Fruit fly (Drosophila melanogaster) whole organism, embryonic: ENCODE results near the gene Hip14.

Experiments
- Abd-B ChIP-seq: fragments of 200-800 bp; sonication (Bioruptor generic); optimal IDR thresholded peaks from 2 replicates; lab custom pipeline; 2018; ENCODE audit warnings: missing biosample characterization, mild to moderate bottlenecking, missing genetic modification characterization, moderate library complexity
- Adf1 ChIP-seq: fragments of 200-800 bp; sonication (Bioruptor generic); IDR thresholded peaks from 2 replicates; pipeline ENCODE4 v1.3.6; 2022; ENCODE audit warnings: missing biosample characterization, missing genetic modification characterization
- Asciz ChIP-seq: fragments of 200-800 bp; sonication (Bioruptor generic); optimal IDR thresholded peaks from 2 replicates; lab custom pipeline; 2017; ENCODE audit warnings: missing biosample characterization, mild to moderate bottlenecking, missing genetic modification characterization, missing genetic modification reagents
- B-H2 ChIP-seq: fragments of 200-800 bp; sonication (Bioruptor generic); optimal IDR thresholded peaks from 2 replicates; lab custom pipeline; 2018; ENCODE audit warnings: missing biosample characterization, mild to moderate bottlenecking, missing genetic modification characterization
- BEAF-32 ChIP-seq: fragments of 200-800 bp; sonication (Bioruptor generic); optimal IDR thresholded peaks from 3 replicates; lab custom pipeline; 2017; ENCODE audit warnings: missing biosample characterization, missing genetic modification characterization, mild to moderate bottlenecking, moderate library complexity, missing genetic modification reagents
- CG10959 ChIP-seq: fragments of 200-800 bp; sonication (Bioruptor generic); IDR thresholded peaks from 2 replicates; pipeline ENCODE4 v1.3.6; 2022; ENCODE audit warnings: missing biosample characterization, missing genetic modification characterization
- CG13123 ChIP-seq: fragments of 200-800 bp; sonication (Bioruptor generic); optimal IDR thresholded peaks from 2 replicates; lab custom pipeline; 2016; ENCODE audit warnings: missing biosample characterization, missing genetic modification characterization
- CG14441 ChIP-seq: fragments of 200-800 bp; sonication (Bioruptor generic); IDR thresholded peaks from 2 replicates; pipeline ENCODE4 v1.3.6; 2022; ENCODE audit warnings: missing biosample characterization, missing genetic modification characterization
- CG14667 ChIP-seq: fragments of 200-800 bp; sonication (Bioruptor generic); IDR thresholded peaks from 2 replicates; pipeline ENCODE4 v1.3.6; 2022; ENCODE audit warnings: missing biosample characterization, missing genetic modification characterization
- CG15479 ChIP-seq: fragments of 200-800 bp; sonication (Bioruptor generic); optimal IDR thresholded peaks from 3 replicates; lab custom pipeline; 2019; ENCODE audit warnings: missing biosample characterization, mild to moderate bottlenecking, missing genetic modification characterization, moderate library complexity
- CG16815 ChIP-seq: fragments of 200-800 bp; sonication (Bioruptor generic); optimal IDR thresholded peaks from 3 replicates; lab custom pipeline; 2017; ENCODE audit warnings: missing biosample characterization, mild to moderate bottlenecking, missing genetic modification characterization
- CG17361 ChIP-seq: fragments of 200-800 bp; sonication (Bioruptor generic); IDR thresholded peaks from 3 replicates; pipeline ENCODE4 v1.3.6; 2022; ENCODE audit warnings: missing biosample characterization, missing genetic modification characterization
- CG17802 ChIP-seq: fragments of 200-800 bp; sonication (Bioruptor generic); optimal IDR thresholded peaks from 2 replicates; lab custom pipeline; 2018; ENCODE audit warnings: missing biosample characterization, mild to moderate bottlenecking, missing genetic modification characterization, moderate library complexity
- CG18262 ChIP-seq: fragments of 200-800 bp; optimal IDR thresholded peaks from 3 replicates; lab custom pipeline; 2019; ENCODE audit warnings: missing biosample characterization, mild to moderate bottlenecking, missing genetic modification characterization, moderate library complexity
- CG2129 ChIP-seq: fragments of 200-800 bp; sonication (Bioruptor generic); IDR thresholded peaks from 2 replicates; pipeline ENCODE4 v1.3.6; 2022; ENCODE audit warnings: missing biosample characterization, missing genetic modification characterization; ENCODE audit not compliant: partially characterized antibody
- CG6813 ChIP-seq: fragments of 200-800 bp; sonication (Bioruptor generic); optimal IDR thresholded peaks from 2 replicates; lab custom pipeline; 2017; ENCODE audit warnings: missing biosample characterization, missing genetic modification characterization, mild to moderate bottlenecking, moderate library complexity, missing genetic modification reagents
- CG7556 ChIP-seq: fragments of 200-800 bp; sonication (Bioruptor generic); optimal IDR thresholded peaks from 2 replicates; lab custom pipeline; 2017; ENCODE audit warnings: missing biosample characterization, mild to moderate bottlenecking, missing genetic modification characterization
- CG7839 ChIP-seq: fragments of 200-800 bp; sonication (Bioruptor generic); optimal IDR thresholded peaks from 3 replicates; lab custom pipeline; 2018; ENCODE audit warnings: missing biosample characterization, mild to moderate bottlenecking, missing genetic modification characterization, moderate library complexity
- CG9817 ChIP-seq: fragments of 200-800 bp; sonication (Bioruptor generic); optimal IDR thresholded peaks from 2 replicates; lab custom pipeline; 2018; ENCODE audit warnings: missing biosample characterization, mild to moderate bottlenecking, missing genetic modification characterization, moderate library complexity
- CkIIα-i1 ChIP-seq: fragments of 200-800 bp; sonication (Bioruptor generic); IDR thresholded peaks from 2 replicates; pipeline ENCODE4 v1.3.6; 2022; ENCODE audit warnings: missing biosample characterization, missing genetic modification characterization
- Gug ChIP-seq: fragments of 200-800 bp; sonication (Bioruptor generic); IDR thresholded peaks from 4 replicates; pipeline ENCODE4 v1.3.6; 2022; ENCODE audit warnings: missing biosample characterization, missing genetic modification characterization
- HHEX ChIP-seq: fragments of 200-800 bp; sonication (Bioruptor generic); optimal IDR thresholded peaks from 3 replicates; lab custom pipeline; 2017; ENCODE audit warnings: missing biosample characterization, mild to moderate bottlenecking, missing genetic modification characterization, missing genetic modification reagents
- Hey ChIP-seq: fragments of 200-800 bp; sonication (Bioruptor generic); optimal IDR thresholded peaks from 3 replicates; lab custom pipeline; 2018; ENCODE audit warnings: missing biosample characterization, mild to moderate bottlenecking, missing genetic modification characterization
- Hmr ChIP-seq: fragments of 200-800 bp; sonication (Bioruptor generic); optimal IDR thresholded peaks from 3 replicates; lab custom pipeline; 2017; ENCODE audit warnings: mild to moderate bottlenecking, missing biosample characterization, missing genetic modification reagents, missing genetic modification characterization
- Hsf ChIP-seq: fragments of 200-800 bp; sonication (Bioruptor generic); optimal IDR thresholded peaks from 3 replicates; lab custom pipeline; 2016; ENCODE audit warnings: missing biosample characterization, missing genetic modification characterization
- Lhr ChIP-seq: fragments of 200-800 bp; sonication (Bioruptor generic); optimal IDR thresholded peaks from 3 replicates; lab custom pipeline; 2017; ENCODE audit warnings: mild to moderate bottlenecking, missing biosample characterization, missing genetic modification reagents, missing genetic modification characterization
- NC2α ChIP-seq: fragments of 200-800 bp; sonication (Bioruptor generic); optimal IDR thresholded peaks from 2 replicates; lab custom pipeline; 2016; ENCODE audit warnings: missing biosample characterization, missing genetic modification characterization
- Rx ChIP-seq: fragments of 200-800 bp; sonication (Bioruptor generic); IDR thresholded peaks from 2 replicates; pipeline ENCODE4 v1.3.6; 2022; ENCODE audit warnings: missing biosample characterization, missing genetic modification characterization
- Six4 ChIP-seq: fragments of 200-800 bp; sonication (Bioruptor generic); optimal IDR thresholded peaks from 2 replicates; lab custom pipeline; 2016; ENCODE audit warnings: missing biosample characterization, missing genetic modification characterization
- Taf1 ChIP-seq: fragments of 200-800 bp; sonication (Bioruptor generic); IDR thresholded peaks from 2 replicates; pipeline ENCODE4 v1.3.6; 2022; ENCODE audit warnings: missing biosample characterization, missing genetic modification characterization
- ab ChIP-seq: fragments of 200-800 bp; sonication (Bioruptor generic); optimal IDR thresholded peaks from 2 replicates; lab custom pipeline; 2016; ENCODE audit warnings: missing biosample characterization, missing genetic modification characterization
- cg ChIP-seq: fragments of 200-800 bp; sonication (Bioruptor generic); optimal IDR thresholded peaks from 3 replicates; lab custom pipeline; 2019; ENCODE audit warnings: missing biosample characterization, mild to moderate bottlenecking, missing genetic modification characterization, moderate library complexity
- cwo ChIP-seq: fragments of 200-800 bp; sonication (Bioruptor generic); optimal IDR thresholded peaks from 3 replicates; lab custom pipeline; 2017; ENCODE audit warnings: missing biosample characterization, missing genetic modification characterization, mild to moderate bottlenecking, moderate library complexity, missing genetic modification reagents
- danr ChIP-seq: fragments of 200-800 bp; sonication (Bioruptor generic); IDR thresholded peaks from 2 replicates; pipeline ENCODE4 v1.3.6; 2022; ENCODE audit warnings: missing biosample characterization, missing genetic modification characterization
- dati ChIP-seq: fragments of 200-800 bp; sonication (Bioruptor generic); IDR thresholded peaks from 2 replicates; pipeline ENCODE4 v1.3.6; 2022; ENCODE audit warnings: missing biosample characterization, missing genetic modification characterization
- dm ChIP-seq: fragments of 200-800 bp; sonication (Bioruptor generic); optimal IDR thresholded peaks from 3 replicates; lab custom pipeline; 2016; ENCODE audit warnings: missing biosample characterization, missing genetic modification characterization
- dmrt99B ChIP-seq: fragments of 200-800 bp; sonication (Bioruptor generic); optimal IDR thresholded peaks from 2 replicates; lab custom pipeline; 2018; ENCODE audit warnings: missing biosample characterization, mild to moderate bottlenecking, missing genetic modification characterization, moderate library complexity
- gcm2 ChIP-seq: fragments of 200-800 bp; sonication (Bioruptor generic); optimal IDR thresholded peaks from 2 replicates; lab custom pipeline; 2016; ENCODE audit warnings: missing biosample characterization, missing genetic modification characterization
- gsb ChIP-seq: fragments of 200-800 bp; sonication (Bioruptor generic); IDR thresholded peaks from 2 replicates; pipeline ENCODE4 v1.3.6; 2022; ENCODE audit warnings: missing biosample characterization, missing genetic modification characterization
- h ChIP-seq: fragments of >200 bp; optimal IDR thresholded peaks from 2 replicates; lab custom pipeline; 2017
- lola ChIP-seq, 3 experiments: fragments of >200 bp in 2 of 3; fragments of 200-800 bp in 1 of 3; sonication (Bioruptor generic) in 1 of 3; optimal IDR thresholded peaks; 2 replicates each; lab custom pipeline; 2017 to 2019; ENCODE audit warnings: missing biosample characterization in 3 of 3, missing genetic modification characterization in 3 of 3, mild to moderate bottlenecking in 1 of 3, moderate library complexity in 1 of 3
- nom ChIP-seq: fragments of 200-800 bp; sonication (Bioruptor generic); optimal IDR thresholded peaks from 2 replicates; lab custom pipeline; 2017; ENCODE audit warnings: missing biosample characterization, missing genetic modification characterization, mild to moderate bottlenecking, moderate library complexity, missing genetic modification reagents
- org-1 ChIP-seq: fragments of 200-800 bp; sonication (Bioruptor generic); optimal IDR thresholded peaks from 2 replicates; lab custom pipeline; 2017; ENCODE audit warnings: missing biosample characterization, missing genetic modification characterization
- pnt ChIP-seq: fragments of 200-800 bp; sonication (Bioruptor generic); optimal IDR thresholded peaks from 3 replicates; lab custom pipeline; 2016; ENCODE audit warnings: missing biosample characterization, missing genetic modification characterization
- prd ChIP-seq, 3 experiments: fragments of >200 bp in 2 of 3; fragments of 200-800 bp in 1 of 3; sonication (Bioruptor generic) in 1 of 3; optimal IDR thresholded peaks in 2 of 3; IDR thresholded peaks in 1 of 3; 2 replicates in 2 of 3; 3 replicates in 1 of 3; pipeline versions ENCODE4 v1.3.6 to Lab custom; 2017 to 2022; ENCODE audit warnings: missing biosample characterization in 1 of 3, missing genetic modification characterization in 1 of 3
- ranshi ChIP-seq: fragments of 200-800 bp; sonication (Bioruptor generic); IDR thresholded peaks from 2 replicates; pipeline ENCODE4 v1.3.6; 2022; ENCODE audit warnings: missing biosample characterization, missing genetic modification characterization
- ro ChIP-seq: fragments of 200-800 bp; sonication (Bioruptor generic); IDR thresholded peaks from 2 replicates; pipeline ENCODE4 v1.3.6; 2022; ENCODE audit warnings: missing biosample characterization, missing genetic modification characterization
- scrt ChIP-seq: fragments of 200-800 bp; sonication (Bioruptor generic); optimal IDR thresholded peaks from 2 replicates; lab custom pipeline; 2018; ENCODE audit warnings: missing biosample characterization, mild to moderate bottlenecking, missing genetic modification characterization, moderate library complexity
- ssp ChIP-seq: fragments of 200-800 bp; sonication (Bioruptor generic); IDR thresholded peaks from 2 replicates; pipeline ENCODE4 v1.3.6; 2022; ENCODE audit warnings: missing biosample characterization, missing genetic modification characterization
- zfh2 ChIP-seq: fragments of 200-800 bp; sonication (Bioruptor generic); optimal IDR thresholded peaks from 2 replicates; lab custom pipeline; 2016; ENCODE audit warnings: missing biosample characterization, missing genetic modification characterization

The Hip14 gene

DNA sequence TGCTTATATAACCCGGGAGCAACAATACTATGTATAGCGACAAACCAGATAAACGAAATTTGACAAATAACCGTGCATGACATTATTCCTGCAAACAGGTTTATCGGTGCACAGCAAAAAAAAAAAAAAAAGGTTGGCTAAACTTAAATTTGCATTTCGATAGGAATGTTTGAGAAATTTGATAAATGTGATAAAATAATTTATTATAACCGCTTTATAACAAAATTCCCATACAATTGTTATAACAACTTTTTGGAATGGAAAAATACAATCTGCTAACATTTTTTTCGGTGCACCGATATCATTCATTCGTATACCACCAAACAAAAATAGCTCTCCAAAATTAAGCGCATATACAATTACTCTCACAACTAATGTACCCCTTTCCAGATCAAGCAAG, 10.5 kb upstream of the Hip14 start (continued):
- TF ChIP-seq Hmr (GFP tag; lab: Kevin White, UChicago) (no peak), gcm2 (no peak), nom (GFP tag; lab: Kevin White, UChicago) (no peak), Abd-B (GFP tag; lab: Kevin White, UChicago) (peak; percentile 51), CG15479 (GFP tag; lab: Kevin White, UChicago) (no peak), dmrt99B (peak; percentile 72), gsb (GFP tag; lab: Robert Waterston, UW) (peak; percentile 71), Hsf (GFP tag; lab: Kevin White, UChicago) (no peak), CG17361 (GFP tag; lab: Robert Waterston, UW) (peak; percentile 52; the same call in 2 of the 3 replicates), h (lab: Kevin White, UChicago) (no peak), CG17802 (tag; lab: Kevin White, UChicago) (no peak), CkIIα-i1 (GFP tag; lab: Robert Waterston, UW) (no peak), dm (no peak), Rx (GFP tag; lab: Robert Waterston, UW) (peak; percentile 27; the same call in 1 of the 2 replicates), Lhr (GFP tag; lab: Kevin White, UChicago) (no peak), CG9817 (no peak), CG7556 (GFP tag; lab: Kevin White, UChicago) (no peak), CG14667 (GFP tag; lab: Robert Waterston, UW) (peak; percentile 58), CG10959 (no peak), lola (GFP tag; optimal IDR thresholded peaks at IDR 0.05; lab: Kevin White, UChicago) (no peak), CG18262 (tag; lab: Kevin White, UChicago) (peak; percentile 66), danr (peak; percentile 31; the same call in 1 of the 2 replicates), org-1 (GFP tag; lab: Kevin White, UChicago) (no peak), CG2129 (no peak), Hey (tag; lab: Kevin White, UChicago) (no peak), cg (no peak), Asciz (GFP tag; lab: Kevin White, UChicago) (peak; percentile 56), CG6813 (GFP tag; lab: Kevin White, UChicago) (peak; percentile 20), B-H2 (no peak), cwo (GFP tag; lab: Kevin White, UChicago) (peak; percentile 52), ab (GFP tag; lab: Kevin White, UChicago) (no peak), pnt (GFP tag; lab: Kevin White, UChicago) (no peak), CG16815 (GFP tag; lab: Kevin White, UChicago) (no peak), Taf1 (GFP tag; lab: Robert Waterston, UW) (0 out of 2 replicates have a peak, but pooled peaks have one; percentile 31), zfh2 (GFP tag; lab: Kevin White, UChicago) (no peak), HHEX (peak; percentile 49), ssp (GFP tag; lab: Robert Waterston, UW) (peak; percentile 27; the same call in 1 of the 2 replicates), scrt (GFP tag; lab: Kevin White, UChicago) (peak; percentile 33), prd (optimal IDR thresholded peaks at IDR 0.05; lab: Kevin White, UChicago) (no peak), prd (GFP tag; IDR thresholded peaks at IDR 0.05; lab: Robert Waterston, UW) (peak; percentile 79), dati (GFP tag; lab: Robert Waterston, UW) (no peak), CG14441 (GFP tag; lab: Robert Waterston, UW) (peak; percentile 66), Gug (GFP tag; lab: Robert Waterston, UW) (peak; percentile 54; the same call in 3 of the 4 replicates), ro (GFP tag; lab: Robert Waterston, UW) (no peak), ranshi (peak; percentile 45; the same call in 1 of the 2 replicates), CG13123 (GFP tag; lab: Kevin White, UChicago) (no peak), CG7839 (tag; lab: Kevin White, UChicago) (peak; percentile 75), BEAF-32 (GFP tag; lab: Kevin White, UChicago) (no peak), Six4 (no peak), Adf1 (GFP tag; lab: Robert Waterston, UW) (no peak), NC2α (GFP tag; lab: Kevin White, UChicago) (no peak)
